Worm (Caenorhabditis elegans): Measurements from ENCODE around the gene inpp-5K.

inpp-5K gene

ce11 chrIII:8161238-8161637 lies at the start of gene inpp-5K:
Gene inpp-5K (minus strand): TSS chrIII:8161338.
- no peak for TF ChIP-seq unc-62 (GFP tag; optimal IDR thresholded peaks at IDR 0.05)

DNA sequence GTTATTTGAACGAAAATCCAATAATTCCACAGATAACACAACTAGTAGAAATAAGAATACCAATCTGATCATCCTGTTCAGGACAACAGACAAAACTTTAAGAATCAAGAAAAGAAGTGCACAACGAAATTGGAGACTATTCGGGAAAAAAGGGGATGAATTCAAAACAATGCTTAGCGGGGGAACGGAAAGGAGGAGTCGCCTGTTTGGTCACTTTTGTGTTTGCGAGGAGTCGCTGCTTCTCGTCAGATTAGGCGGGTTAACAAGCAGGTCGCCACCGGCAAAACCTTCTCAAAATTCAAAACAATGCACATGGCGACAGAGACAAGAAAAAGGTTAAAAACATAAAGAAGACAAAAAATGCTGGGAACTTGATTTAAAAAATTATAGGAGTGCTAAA lies 48.6 kb upstream of the inpp-5K start, which contains the start of gene C30A5.10:
TSS of gene C30A5.10 (minus strand) at position 101 of the 400 bp plus-strand sequence.
- TF ChIP-seq unc-62 (GFP tag; optimal IDR thresholded peaks at IDR 0.05): no peak

DNA sequence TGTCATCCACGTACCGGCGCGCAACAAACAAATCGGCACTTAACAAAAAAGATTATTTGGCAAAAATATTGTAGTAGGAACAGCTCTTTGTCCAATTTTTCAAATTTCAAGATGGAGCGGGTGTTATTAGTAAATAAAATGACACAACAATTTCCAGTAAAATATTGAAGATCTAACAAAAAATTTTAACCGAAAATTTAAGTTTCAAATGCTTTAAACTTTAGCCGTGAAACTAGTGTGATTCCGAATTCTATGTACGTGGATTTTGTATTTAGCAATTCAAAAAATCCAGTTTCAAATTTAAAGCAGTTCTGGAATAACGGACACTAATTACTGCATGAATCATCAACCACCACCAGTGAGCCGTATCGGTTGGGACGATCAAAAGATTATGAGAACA lies 41.6 kb upstream of the inpp-5K start, which contains the start of gene snb-5:
TSS of gene snb-5 (plus strand) at position 301 of the 400 bp plus-strand sequence.
- no peak for TF ChIP-seq unc-62 (GFP tag; optimal IDR thresholded peaks at IDR 0.05)

ce11 chrIII:8201760-8202159 lies 40.6 kb upstream of the inpp-5K start:
- no peak for TF ChIP-seq unc-62 (GFP tag; optimal IDR thresholded peaks at IDR 0.05)

DNA sequence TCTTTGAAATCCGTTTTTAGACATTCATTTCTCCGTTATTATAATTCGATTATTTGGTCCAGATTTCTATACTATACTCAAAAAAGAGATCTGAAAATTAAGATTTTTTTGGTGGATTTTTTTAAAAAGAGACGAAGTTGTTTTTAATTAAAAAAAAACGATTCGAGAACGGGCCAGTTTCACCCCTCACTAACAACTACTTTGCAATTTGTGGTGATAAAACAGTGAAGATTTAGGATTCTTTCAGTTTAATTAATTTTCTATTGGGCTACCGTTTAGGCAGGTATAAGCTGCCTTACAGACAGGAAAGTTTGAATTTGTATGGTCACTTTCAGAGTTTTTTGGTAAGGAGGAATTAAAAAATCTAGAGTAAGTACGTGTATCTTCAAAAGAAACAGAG lies 40.0 kb upstream of the inpp-5K start, which contains the start of gene unc-36:
TSS of gene unc-36 (minus strand) at position 101 of the 400 bp plus-strand sequence.
- TF ChIP-seq unc-62 (GFP tag; optimal IDR thresholded peaks at IDR 0.05): no peak

DNA sequence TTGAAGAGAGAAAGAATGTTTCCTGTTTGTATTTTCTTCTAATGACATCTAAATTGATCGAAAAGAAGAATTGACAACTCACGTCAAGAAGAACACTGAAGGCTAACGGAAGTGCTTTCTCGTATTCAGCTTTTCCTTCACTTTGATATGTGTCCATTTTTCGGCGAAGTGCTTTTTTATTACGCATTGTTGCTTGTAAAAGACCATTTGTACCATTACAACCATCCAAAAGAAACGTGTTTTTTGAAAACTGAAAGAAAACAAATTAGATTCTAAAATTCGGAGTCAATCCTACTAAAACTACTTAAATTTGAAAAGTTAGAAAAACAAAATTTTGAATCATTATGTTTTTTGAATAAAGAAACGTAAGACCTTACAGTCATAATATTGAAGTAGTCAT lies 37.9 kb upstream of the inpp-5K start:
- TF ChIP-seq unc-62 (GFP tag; optimal IDR thresholded peaks at IDR 0.05): no peak

DNA sequence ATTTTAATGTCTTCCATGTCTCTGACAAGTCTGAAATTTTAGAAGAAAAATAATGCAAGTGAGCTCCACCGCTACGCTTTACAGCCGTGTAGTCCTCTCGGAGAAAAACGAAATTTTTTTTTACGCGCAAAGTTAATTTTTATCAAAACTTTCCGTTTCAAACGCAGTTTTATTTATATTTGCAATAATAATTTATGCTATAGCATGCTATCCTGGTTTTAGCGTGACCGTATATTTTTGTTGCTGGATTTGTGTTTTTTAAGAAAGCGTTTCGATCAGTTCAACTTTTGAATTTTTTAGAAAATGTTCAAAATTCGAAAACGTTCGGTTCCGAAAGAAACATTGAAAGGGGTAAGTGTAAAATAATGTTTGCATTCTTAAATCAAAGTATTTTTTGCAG lies 30.6 kb upstream of the inpp-5K start, which contains the start of gene C50C3.1:
TSS of gene C50C3.1 (plus strand) at position 301 of the 400 bp plus-strand sequence.
- no peak for TF ChIP-seq unc-62 (GFP tag; optimal IDR thresholded peaks at IDR 0.05)

DNA sequence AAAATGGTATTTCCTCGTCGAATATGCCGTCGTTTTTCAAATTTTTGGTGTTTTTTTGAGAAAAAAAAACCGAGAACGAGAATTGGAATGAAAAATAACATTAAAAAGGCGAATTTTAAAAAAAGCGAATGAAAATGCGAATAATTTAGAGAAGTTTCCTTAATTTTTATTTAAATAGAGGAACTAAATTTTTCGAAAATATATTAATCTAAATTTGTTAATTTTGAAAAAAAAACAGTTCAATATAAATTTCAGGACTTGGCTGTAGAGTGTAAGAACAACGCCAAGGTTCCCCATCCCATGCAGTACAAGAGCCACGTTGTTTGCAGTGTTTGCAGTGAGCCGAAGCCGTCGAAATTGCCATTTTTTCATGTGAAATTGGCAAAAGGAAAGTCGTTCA lies 29.4 kb upstream of the inpp-5K start, which contains the start of gene C50C3.19:
TSS of gene C50C3.19 (plus strand) at position 301 of the 400 bp plus-strand sequence.
- TF ChIP-seq unc-62 (GFP tag; optimal IDR thresholded peaks at IDR 0.05): no peak

DNA sequence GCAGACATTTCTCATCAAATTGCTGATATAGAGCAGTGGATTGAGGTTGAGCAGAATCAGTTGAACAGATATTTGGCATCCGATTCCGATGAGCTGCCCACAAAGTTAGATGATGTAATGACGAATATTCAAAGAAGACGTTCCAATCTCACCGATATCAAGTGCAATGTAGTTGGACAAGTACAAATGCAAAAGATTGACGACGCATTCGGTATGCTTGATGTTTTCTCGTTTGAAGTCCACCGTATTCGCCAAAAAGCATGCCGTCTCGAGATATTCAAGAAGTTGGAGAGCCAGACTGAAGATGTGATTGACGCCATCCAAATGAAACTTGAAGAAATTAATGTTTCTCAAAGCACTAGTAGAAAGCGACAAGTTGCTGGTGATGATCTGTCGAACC lies 24.0 kb upstream of the inpp-5K start:
- no peak for TF ChIP-seq unc-62 (GFP tag; optimal IDR thresholded peaks at IDR 0.05)

DNA sequence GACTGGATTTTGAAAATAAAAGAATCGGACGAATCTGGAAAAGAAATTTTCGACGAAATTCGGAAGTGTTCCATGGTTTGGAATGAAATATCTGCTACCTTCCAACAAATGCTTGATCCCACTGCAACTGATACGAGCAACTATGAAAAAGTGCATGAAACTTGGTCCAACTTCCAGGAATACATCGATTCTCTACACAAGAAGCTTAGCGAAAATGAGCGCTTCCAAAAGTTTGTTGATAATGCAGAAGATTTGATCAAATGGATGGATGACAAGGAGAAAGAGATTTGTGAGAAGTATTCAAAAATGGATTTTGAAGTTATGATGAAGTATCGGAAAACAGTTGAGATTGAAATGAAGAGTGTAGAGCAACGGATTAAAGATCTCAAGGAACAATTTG lies 21.4 kb upstream of the inpp-5K start:
- no peak for TF ChIP-seq unc-62 (GFP tag; optimal IDR thresholded peaks at IDR 0.05)

ce11 chrIII:8181581-8181980 lies 20.4 kb upstream of the inpp-5K start, which contains the start of gene spc-2:
Gene spc-2 (plus strand): TSS chrIII:8181881.
- TF ChIP-seq unc-62 (GFP tag; optimal IDR thresholded peaks at IDR 0.05): no peak

ce11 chrIII:8178924-8179323 lies 17.8 kb upstream of the inpp-5K start, which contains the start of gene C50C3.5:
Gene C50C3.5 (plus strand): TSS chrIII:8179224.
- TF ChIP-seq unc-62 (GFP tag; optimal IDR thresholded peaks at IDR 0.05): no peak

DNA sequence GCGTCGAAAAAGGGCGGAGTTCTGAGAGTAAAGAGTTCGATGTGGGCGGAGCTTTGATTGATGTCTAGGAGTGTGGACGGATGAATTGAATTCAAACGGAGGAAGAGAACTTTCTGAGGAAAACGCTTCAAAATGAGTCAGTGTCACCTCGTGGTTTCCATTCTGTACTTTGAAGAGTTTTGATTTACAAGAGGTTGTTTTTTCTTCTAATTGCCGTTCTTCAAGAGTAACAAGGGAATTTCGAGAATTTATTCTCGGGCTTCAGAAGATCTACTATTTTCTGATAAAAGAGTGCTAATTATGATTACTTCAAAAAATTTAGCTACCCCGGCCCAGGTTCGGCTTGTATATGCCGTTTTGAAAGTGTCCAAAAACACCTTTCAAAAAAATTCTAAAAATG lies 15.1 kb upstream of the inpp-5K start, which contains the start of gene C50C3.12:
TSS of gene C50C3.12 (plus strand) at position 301 of the 400 bp plus-strand sequence.
- TF ChIP-seq unc-62 (GFP tag; optimal IDR thresholded peaks at IDR 0.05): no peak

- no peak for TF ChIP-seq unc-62 (GFP tag; optimal IDR thresholded peaks at IDR 0.05)
Measured at ce11 chrIII:8175263-8175662, 14.1 kb upstream of the inpp-5K start.

- TF ChIP-seq unc-62 (GFP tag; optimal IDR thresholded peaks at IDR 0.05): no peak
Measured at ce11 chrIII:8172609-8173133, 11.5 kb upstream of the inpp-5K start.

DNA sequence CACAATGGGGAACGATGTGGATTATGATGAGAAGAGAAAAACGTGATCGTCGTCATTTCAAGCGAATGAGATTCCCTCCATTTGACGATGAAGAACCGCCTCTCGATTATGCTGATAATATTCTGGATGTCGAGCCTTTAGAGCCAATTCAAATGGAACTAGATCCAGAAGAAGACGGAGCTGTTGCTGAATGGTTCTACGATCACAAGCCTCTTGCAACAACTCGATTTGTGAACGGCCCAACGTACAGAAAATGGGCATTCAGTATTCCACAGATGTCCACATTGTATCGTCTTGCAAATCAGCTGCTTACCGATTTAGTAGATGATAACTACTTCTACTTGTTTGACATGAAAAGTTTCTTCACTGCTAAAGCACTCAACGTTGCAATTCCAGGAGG lies 3.6 kb upstream of the inpp-5K start:
- no peak for TF ChIP-seq unc-62 (GFP tag; optimal IDR thresholded peaks at IDR 0.05)

ce11 chrIII:8163788-8164423 lies 2.8 kb upstream of the inpp-5K start, which contains the start of gene prp-8:
Gene prp-8 (plus strand): TSS chrIII:8164373.
- no peak for TF ChIP-seq unc-62 (GFP tag; optimal IDR thresholded peaks at IDR 0.05)

Measured in whole organism, dauer.